Worm (Caenorhabditis elegans) whole organism, late embryonic: ENCODE data around the gene W03G11.2.
A peak's percentile ranks its signal among the peaks of the same experiment; 100 is the strongest.

Experiments
- C08G9.2 ChIP-seq: sonication (generic microtip); optimal IDR thresholded peaks from 2 replicates; lab custom pipeline; 2016; ENCODE audit warnings: mild to moderate bottlenecking, missing genetic modification characterization, moderate library complexity, missing compliant biosample characterization
- Y22D7AL.16 ChIP-seq: sonication (generic microtip); optimal IDR thresholded peaks from 2 replicates; lab custom pipeline; 2016; ENCODE audit warnings: missing genetic modification characterization, missing compliant biosample characterization
- ama-1 ChIP-seq: fragments of 150-350 bp; optimal IDR thresholded peaks from 2 replicates; lab custom pipeline; 2014
- ceh-14 ChIP-seq: sonication (generic microtip); optimal IDR thresholded peaks from 2 replicates; lab custom pipeline; 2016; ENCODE audit warnings: missing genotype, missing genetic modification characterization, missing compliant biosample characterization
- ceh-18 ChIP-seq: sonication (generic microtip); optimal IDR thresholded peaks from 2 replicates; lab custom pipeline; 2016; ENCODE audit warnings: missing genetic modification characterization, missing compliant biosample characterization
- ceh-19 ChIP-seq: fragments of 200-800 bp; sonication (Bioruptor generic); optimal IDR thresholded peaks from 2 replicates; lab custom pipeline; 2018; ENCODE audit warnings: mild to moderate bottlenecking, missing genetic modification characterization, missing compliant biosample characterization
- ceh-2 ChIP-seq: sonication (generic microtip); optimal IDR thresholded peaks from 2 replicates; lab custom pipeline; 2016; ENCODE audit warnings: missing genotype, missing genetic modification characterization, missing compliant biosample characterization
- ceh-22 ChIP-seq: sonication (generic microtip); optimal IDR thresholded peaks from 2 replicates; lab custom pipeline; 2017; ENCODE audit warnings: missing biosample characterization, missing genetic modification characterization
- ceh-24 ChIP-seq: sonication (generic microtip); optimal IDR thresholded peaks from 2 replicates; lab custom pipeline; 2016; ENCODE audit warnings: mild to moderate bottlenecking, missing genetic modification characterization, missing compliant biosample characterization
- ceh-31 ChIP-seq: sonication (generic microtip); optimal IDR thresholded peaks from 2 replicates; lab custom pipeline; 2016; ENCODE audit warnings: missing genetic modification characterization, missing compliant biosample characterization
- ceh-45 ChIP-seq: fragments of 200-800 bp; sonication (Bioruptor generic); IDR thresholded peaks from 2 replicates; pipeline ENCODE4 v1.3.6; 2022; ENCODE audit warnings: missing genetic modification reagents, missing genetic modification characterization, missing compliant biosample characterization
- ceh-6 ChIP-seq: fragments of 200-800 bp; sonication (Bioruptor generic); optimal IDR thresholded peaks from 2 replicates; lab custom pipeline; 2018; ENCODE audit warnings: mild to moderate bottlenecking, missing genetic modification characterization, missing compliant biosample characterization
- che-1 ChIP-seq: sonication (generic microtip); optimal IDR thresholded peaks from 2 replicates; lab custom pipeline; 2016; ENCODE audit warnings: mild to moderate bottlenecking, missing genetic modification characterization, missing compliant biosample characterization
- dmd-4 ChIP-seq: sonication (generic microtip); optimal IDR thresholded peaks from 2 replicates; lab custom pipeline; 2016; ENCODE audit warnings: borderline replicate concordance, missing genetic modification characterization, missing compliant biosample characterization
- dve-1 ChIP-seq: sonication (generic microtip); optimal IDR thresholded peaks from 2 replicates; lab custom pipeline; 2017; ENCODE audit warnings: antibody characterized with exemption, mild to moderate bottlenecking, missing genetic modification characterization, missing compliant biosample characterization
- elt-2 ChIP-seq: sonication (generic microtip); optimal IDR thresholded peaks from 2 replicates; lab custom pipeline; 2016; ENCODE audit warnings: missing genetic modification reagents, missing genetic modification characterization, missing compliant biosample characterization
- elt-4 ChIP-seq: sonication (generic microtip); optimal IDR thresholded peaks from 2 replicates; lab custom pipeline; 2016; ENCODE audit warnings: missing genetic modification characterization, missing compliant biosample characterization
- fkh-10 ChIP-seq: fragments of 150-350 bp; optimal IDR thresholded peaks from 2 replicates; lab custom pipeline; 2014; ENCODE audit warnings: missing biosample characterization, missing genetic modification reagents, missing genetic modification characterization
- gmeb-2 ChIP-seq: sonication (generic microtip); optimal IDR thresholded peaks from 2 replicates; lab custom pipeline; 2016; ENCODE audit warnings: missing genetic modification characterization, inconsistent platforms, missing compliant biosample characterization
- hlh-30 ChIP-seq: sonication (generic microtip); optimal IDR thresholded peaks from 2 replicates; lab custom pipeline; 2017; ENCODE audit warnings: antibody characterized with exemption, missing genetic modification characterization, missing compliant biosample characterization; ENCODE audit not compliant: insufficient read depth
- hlh-6 ChIP-seq: sonication (generic microtip); optimal IDR thresholded peaks from 2 replicates; lab custom pipeline; 2016; ENCODE audit warnings: missing genotype, missing genetic modification characterization, missing compliant biosample characterization
- hlh-8 ChIP-seq: sonication (generic microtip); optimal IDR thresholded peaks from 2 replicates; lab custom pipeline; 2016; ENCODE audit warnings: missing genotype, missing genetic modification characterization, missing compliant biosample characterization
- lin-11 ChIP-seq: fragments of 200-800 bp; sonication (Bioruptor generic); optimal IDR thresholded peaks from 2 replicates; lab custom pipeline; 2018; ENCODE audit warnings: mild to moderate bottlenecking, missing genetic modification characterization, missing compliant biosample characterization
- madf-2 ChIP-seq: sonication (generic microtip); optimal IDR thresholded peaks from 2 replicates; lab custom pipeline; 2017; ENCODE audit warnings: missing genetic modification characterization, missing compliant biosample characterization
- mec-3 ChIP-seq: sonication (generic microtip); optimal IDR thresholded peaks from 2 replicates; lab custom pipeline; 2016; ENCODE audit warnings: borderline replicate concordance, missing genetic modification characterization, missing compliant biosample characterization
- nfya-1 ChIP-seq: sonication (generic microtip); optimal IDR thresholded peaks from 2 replicates; lab custom pipeline; 2017; ENCODE audit warnings: missing genetic modification characterization, mild to moderate bottlenecking, missing compliant biosample characterization, antibody characterized with exemption, moderate library complexity
- odd-2 ChIP-seq: sonication (generic microtip); optimal IDR thresholded peaks from 2 replicates; lab custom pipeline; 2017; ENCODE audit warnings: antibody characterized with exemption, mild to moderate bottlenecking, missing genetic modification characterization, missing compliant biosample characterization
- pag-3 ChIP-seq: sonication (generic microtip); optimal IDR thresholded peaks from 2 replicates; lab custom pipeline; 2016; ENCODE audit warnings: missing compliant biosample characterization, missing genetic modification characterization, borderline replicate concordance
- pat-9 ChIP-seq: fragments of 200-800 bp; sonication (Bioruptor generic); optimal IDR thresholded peaks from 2 replicates; lab custom pipeline; 2018; ENCODE audit warnings: mild to moderate bottlenecking, missing genetic modification characterization, moderate library complexity, missing compliant biosample characterization
- pax-1 ChIP-seq: fragments of 150-350 bp; optimal IDR thresholded peaks from 2 replicates; lab custom pipeline; 2014; ENCODE audit warnings: missing biosample characterization, missing genetic modification characterization
- pqm-1 ChIP-seq: sonication (generic microtip); optimal IDR thresholded peaks from 2 replicates; lab custom pipeline; 2016; ENCODE audit warnings: missing genetic modification characterization, missing compliant biosample characterization
- ref-2 ChIP-seq: sonication (generic microtip); optimal IDR thresholded peaks from 2 replicates; lab custom pipeline; 2016; ENCODE audit warnings: missing genetic modification characterization, missing compliant biosample characterization
- rnt-1 ChIP-seq: sonication (generic microtip); optimal IDR thresholded peaks from 2 replicates; lab custom pipeline; 2016; ENCODE audit warnings: missing genetic modification characterization, missing compliant biosample characterization
- sdc-2 ChIP-seq: sonication (generic microtip); optimal IDR thresholded peaks from 2 replicates; lab custom pipeline; 2016; ENCODE audit warnings: missing genotype, missing genetic modification characterization, missing compliant biosample characterization
- ttx-3 ChIP-seq: sonication (generic microtip); optimal IDR thresholded peaks from 2 replicates; lab custom pipeline; 2016; ENCODE audit warnings: missing genetic modification reagents, missing genetic modification characterization, missing compliant biosample characterization
- unc-3 ChIP-seq, 2 experiments: fragments of 200-800 bp in 1 of 2; sonication (Bioruptor generic) in 1 of 2; sonication (generic microtip) in 1 of 2; conservative IDR thresholded peaks in 1 of 2; optimal IDR thresholded peaks in 1 of 2; 2 replicates each; pipeline versions ENCODE4 v1.3.6 to Lab custom; 2016 to 2022; ENCODE audit warnings: missing compliant biosample characterization in 2 of 2, missing genetic modification characterization in 2 of 2, missing genetic modification reagents in 1 of 2
- unc-42 ChIP-seq: sonication (generic microtip); optimal IDR thresholded peaks from 2 replicates; lab custom pipeline; 2016; ENCODE audit warnings: missing genotype, missing genetic modification characterization, missing compliant biosample characterization
- unc-55 ChIP-seq: sonication (generic microtip); optimal IDR thresholded peaks from 2 replicates; lab custom pipeline; 2017; ENCODE audit warnings: missing biosample characterization, missing genetic modification reagents, missing genetic modification characterization
- unc-86 ChIP-seq: sonication (generic microtip); optimal IDR thresholded peaks from 2 replicates; lab custom pipeline; 2016; ENCODE audit warnings: missing genetic modification characterization, missing compliant biosample characterization
- zip-5 ChIP-seq: sonication (generic microtip); optimal IDR thresholded peaks from 2 replicates; lab custom pipeline; 2016; ENCODE audit warnings: missing genetic modification characterization, missing compliant biosample characterization
- ztf-16 ChIP-seq: sonication (generic microtip); optimal IDR thresholded peaks from 2 replicates; lab custom pipeline; 2017; ENCODE audit warnings: missing genetic modification characterization, missing compliant biosample characterization

The W03G11.2 gene

ce11 chrX:12082813-12083212, 25.6 kb downstream of the W03G11.2 start:
- TF ChIP-seq elt-4 (peak; percentile 23), ceh-31 (tag; lab: Kevin White, UChicago) (peak; percentile 40), mec-3 (tag; lab: Kevin White, UChicago) (no peak), unc-42 (peak; percentile 99), zip-5 (tag; lab: Kevin White, UChicago) (no peak), unc-3 (GFP tag; conservative IDR thresholded peaks at IDR 0.05; lab: Robert Waterston, UW) (no peak), unc-3 (tag; optimal IDR thresholded peaks at IDR 0.05; lab: Kevin White, UChicago) (no peak), ceh-19 (GFP tag; lab: Kevin White, UChicago) (no peak), nfya-1 (tag; lab: Kevin White, UChicago) (peak; percentile 50), hlh-8 (tag; lab: Kevin White, UChicago) (no peak), ceh-14 (tag; lab: Kevin White, UChicago) (peak; percentile 86), fkh-10 (GFP tag; lab: Kevin White, UChicago) (no peak)

- TF ChIP-seq unc-42 (peak; percentile 66), ttx-3 (tag; lab: Kevin White, UChicago) (no peak)
Observed at ce11 chrX:12081250-12081649, 27.2 kb downstream of the W03G11.2 start.

- no peak for TF ChIP-seq che-1 (tag; lab: Kevin White, UChicago)
- no peak for TF ChIP-seq mec-3 (tag; lab: Kevin White, UChicago)
- peak; percentile 3 for TF ChIP-seq nfya-1 (tag; lab: Kevin White, UChicago)
- no peak for TF ChIP-seq ztf-16 (tag; lab: Kevin White, UChicago)
- peak; percentile 40 for TF ChIP-seq ceh-31 (tag; lab: Kevin White, UChicago)
- TF ChIP-seq madf-2 (tag; lab: Kevin White, UChicago), result no peak
- no peak for TF ChIP-seq ceh-24 (tag; lab: Kevin White, UChicago)
- TF ChIP-seq, all 69 proteins: peak for 2
Observed at ce11 chrX:12080581-12081162, 27.7 kb downstream of the W03G11.2 start.

ce11 chrX:12073764-12074163, 34.7 kb downstream of the W03G11.2 start, which contains the start of gene tmem-145:
Gene tmem-145 (minus strand): TSS chrX:12073864.
- TF ChIP-seq odd-2 (tag; lab: Kevin White, UChicago) (no peak), hlh-30 (no peak), ceh-22 (tag; lab: Kevin White, UChicago) (no peak), lin-11 (tag; lab: Kevin White, UChicago) (no peak), sdc-2 (tag; lab: Kevin White, UChicago) (no peak), unc-55 (GFP tag; lab: Kevin White, UChicago) (no peak), dmd-4 (tag; lab: Kevin White, UChicago) (no peak), gmeb-2 (tag; lab: Kevin White, UChicago) (no peak), hlh-6 (tag; lab: Kevin White, UChicago) (no peak), elt-2 (tag; lab: Kevin White, UChicago) (no peak), rnt-1 (tag; lab: Kevin White, UChicago) (no peak), ceh-6 (no peak), pqm-1 (tag; lab: Kevin White, UChicago) (no peak), pag-3 (tag; lab: Kevin White, UChicago) (no peak)

- TF ChIP-seq ceh-45 (GFP tag; lab: Robert Waterston, UW) (no peak), ttx-3 (tag; lab: Kevin White, UChicago) (no peak), hlh-8 (tag; lab: Kevin White, UChicago) (no peak), pag-3 (tag; lab: Kevin White, UChicago) (no peak), pat-9 (no peak), pax-1 (no peak), odd-2 (tag; lab: Kevin White, UChicago) (no peak), ama-1 (lab: Kevin White, UChicago) (no peak), madf-2 (tag; lab: Kevin White, UChicago) (no peak), lin-11 (tag; lab: Kevin White, UChicago) (no peak), ref-2 (tag; lab: Kevin White, UChicago) (no peak), pqm-1 (tag; lab: Kevin White, UChicago) (no peak), unc-86 (tag; lab: Kevin White, UChicago) (no peak), ceh-2 (no peak), ceh-24 (tag; lab: Kevin White, UChicago) (no peak), C08G9.2 (tag; lab: Kevin White, UChicago) (no peak), mec-3 (tag; lab: Kevin White, UChicago) (no peak), ceh-18 (tag; lab: Kevin White, UChicago) (no peak), Y22D7AL.16 (no peak), dve-1 (no peak)
Observed at ce11 chrX:12068250-12068649, 40.2 kb downstream of the W03G11.2 start, which contains the start of gene lgc-24. Gene lgc-24 (plus strand): TSS chrX:12068550.
